Worm (Caenorhabditis elegans) whole organism, L4 larva: Measurements from ENCODE around the gene nap-1.

ENCODE experiments used
- F26F4.8 ChIP-seq: fragments of 200-800 bp; sonication (Bioruptor generic); conservative IDR thresholded peaks from 2 replicates; pipeline ENCODE4 v1.3.6; 2022; ENCODE audit warnings: missing genetic modification characterization, missing compliant biosample characterization
- F37D6.2 ChIP-seq: sonication (generic microtip); optimal IDR thresholded peaks from 2 replicates; lab custom pipeline; 2016; ENCODE audit warnings: mild to moderate bottlenecking, missing genetic modification characterization, missing compliant biosample characterization
- F49E8.2 ChIP-seq: sonication (generic microtip); optimal IDR thresholded peaks from 2 replicates; lab custom pipeline; 2016; ENCODE audit warnings: missing compliant biosample characterization, mild to moderate bottlenecking, missing genetic modification characterization, borderline replicate concordance
- T20F7.1 ChIP-seq: fragments of 200-800 bp; sonication (Bioruptor generic); optimal IDR thresholded peaks from 2 replicates; lab custom pipeline; 2018; ENCODE audit warnings: mild to moderate bottlenecking, missing genetic modification characterization, missing compliant biosample characterization
- Y48G9A.11 ChIP-seq: fragments of 200-800 bp; sonication (Bioruptor generic); IDR thresholded peaks from 2 replicates; pipeline ENCODE4 v1.3.6; 2022; ENCODE audit warnings: missing genetic modification reagents, missing genetic modification characterization, missing compliant biosample characterization
- ZK546.5 ChIP-seq, 2 experiments: sonication (generic microtip); optimal IDR thresholded peaks; 2 replicates each; lab custom pipeline; 2017; ENCODE audit warnings: missing biosample characterization in 2 of 2, missing genetic modification characterization in 2 of 2
- aha-1 ChIP-seq: fragments of 150-350 bp; peaks from one replicate; lab custom pipeline; 2014; ENCODE audit warnings: missing biosample characterization, missing genetic modification characterization
- arid-1 ChIP-seq: fragments of 200-800 bp; sonication (Bioruptor generic); conservative IDR thresholded peaks from 2 replicates; pipeline ENCODE4 v1.3.6; 2022; ENCODE audit warnings: missing genetic modification reagents, missing genetic modification characterization, missing compliant biosample characterization
- ceh-20 ChIP-seq: fragments of 200-800 bp; sonication (Bioruptor generic); IDR thresholded peaks from 2 replicates; pipeline ENCODE4 v1.3.6; 2022; ENCODE audit warnings: missing genetic modification reagents, missing genetic modification characterization, missing compliant biosample characterization
- ctbp-1 ChIP-seq: fragments of 200-800 bp; sonication (Bioruptor generic); IDR thresholded peaks from 2 replicates; pipeline ENCODE4 v1.3.6; 2022; ENCODE audit warnings: missing genetic modification reagents, missing genetic modification characterization, missing compliant biosample characterization
- daf-16 ChIP-seq, 3 experiments: sonication (generic microtip); optimal IDR thresholded peaks; 2 replicates each; lab custom pipeline; 2016 to 2017; ENCODE audit warnings: missing genetic modification characterization in 3 of 3, missing genetic modification reagents in 3 of 3, mild to moderate bottlenecking in 2 of 3, missing compliant biosample characterization in 2 of 3, missing biosample characterization in 1 of 3, moderate library complexity in 1 of 3
- daf-19 ChIP-seq: fragments of 200-800 bp; sonication (Bioruptor generic); conservative IDR thresholded peaks from 2 replicates; pipeline ENCODE4 v1.3.6; 2022; ENCODE audit warnings: missing genetic modification characterization, missing compliant biosample characterization
- dmd-6 ChIP-seq: fragments of 200-800 bp; sonication (Bioruptor generic); IDR thresholded peaks from 2 replicates; pipeline ENCODE4 v1.3.6; 2022; ENCODE audit warnings: missing genetic modification reagents, missing genetic modification characterization, missing compliant biosample characterization
- dmd-8 ChIP-seq: fragments of 200-800 bp; sonication (Bioruptor generic); IDR thresholded peaks from 2 replicates; pipeline ENCODE4 v1.3.6; 2022; ENCODE audit warnings: missing genetic modification characterization, missing compliant biosample characterization
- dmd-9 ChIP-seq: fragments of 200-800 bp; sonication (Bioruptor generic); IDR thresholded peaks from 2 replicates; pipeline ENCODE4 v1.3.6; 2022; ENCODE audit warnings: missing genetic modification reagents, missing genetic modification characterization, missing compliant biosample characterization
- dpl-1 ChIP-seq: fragments of 150-350 bp; optimal IDR thresholded peaks from 2 replicates; lab custom pipeline; 2014; ENCODE audit warnings: missing biosample characterization, missing genetic modification reagents, missing genetic modification characterization
- duxl-1 ChIP-seq: sonication (generic microtip); optimal IDR thresholded peaks from 2 replicates; lab custom pipeline; 2016; ENCODE audit warnings: mild to moderate bottlenecking, missing genetic modification characterization, moderate library complexity, missing compliant biosample characterization; ENCODE audit not compliant: poor library complexity
- dve-1 ChIP-seq: sonication (generic microtip); optimal IDR thresholded peaks from 2 replicates; lab custom pipeline; 2017; ENCODE audit warnings: antibody characterized with exemption, mild to moderate bottlenecking, missing genetic modification characterization, missing compliant biosample characterization; ENCODE audit not compliant: insufficient read depth
- fkh-10 ChIP-seq: fragments of 150-350 bp; optimal IDR thresholded peaks from 2 replicates; lab custom pipeline; 2014; ENCODE audit warnings: missing biosample characterization, missing genetic modification reagents, missing genetic modification characterization
- hif-1 ChIP-seq, 2 experiments: sonication (generic microtip); optimal IDR thresholded peaks; 2 replicates each; lab custom pipeline; 2016 to 2017; ENCODE audit warnings: missing compliant biosample characterization in 2 of 2, missing genetic modification characterization in 2 of 2, missing genetic modification reagents in 2 of 2, missing genotype in 2 of 2, mild to moderate bottlenecking in 1 of 2
- jun-1 ChIP-seq: fragments of 150-350 bp; optimal IDR thresholded peaks from 2 replicates; lab custom pipeline; 2014; ENCODE audit warnings: missing biosample characterization, missing genetic modification reagents, missing genetic modification characterization
- lim-7 ChIP-seq: fragments of 200-800 bp; sonication (Bioruptor generic); IDR thresholded peaks from 2 replicates; pipeline ENCODE4 v1.3.6; 2022; ENCODE audit warnings: missing genetic modification characterization, missing compliant biosample characterization
- lin-38 ChIP-seq: fragments of 200-800 bp; sonication (Bioruptor generic); IDR thresholded peaks from 2 replicates; pipeline ENCODE4 v1.3.6; 2022; ENCODE audit warnings: missing genetic modification reagents, missing genetic modification characterization, missing compliant biosample characterization
- lin-39 ChIP-seq: fragments of 150-350 bp; optimal IDR thresholded peaks from 2 replicates; lab custom pipeline; 2014; ENCODE audit warnings: missing biosample characterization, missing genetic modification reagents, missing genetic modification characterization
- lir-3 ChIP-seq: sonication (generic microtip); optimal IDR thresholded peaks from 2 replicates; lab custom pipeline; 2016; ENCODE audit warnings: mild to moderate bottlenecking, missing genetic modification characterization, missing compliant biosample characterization
- lsy-2 ChIP-seq, 2 experiments: fragments of 150-350 bp in 1 of 2; sonication (generic microtip) in 1 of 2; optimal IDR thresholded peaks; 2 replicates each; lab custom pipeline; 2014 to 2017; ENCODE audit warnings: missing biosample characterization in 2 of 2, missing genetic modification characterization in 2 of 2
- madf-5 ChIP-seq, 2 experiments: fragments of 200-800 bp; sonication (Bioruptor generic); IDR thresholded peaks; 2 replicates each; pipeline ENCODE4 v1.3.6; 2022; ENCODE audit warnings: missing compliant biosample characterization in 2 of 2, missing genetic modification characterization in 2 of 2
- madf-9 ChIP-seq: fragments of 200-800 bp; sonication (Bioruptor generic); conservative IDR thresholded peaks from 2 replicates; pipeline ENCODE4 v1.3.6; 2022; ENCODE audit warnings: missing genetic modification reagents, missing genetic modification characterization, missing compliant biosample characterization
- mes-2 ChIP-seq: sonication (generic microtip); optimal IDR thresholded peaks from 2 replicates; lab custom pipeline; 2016; ENCODE audit warnings: missing genotype, mild to moderate bottlenecking, missing genetic modification characterization, missing compliant biosample characterization; ENCODE audit not compliant: poor library complexity, severe bottlenecking
- mxl-3 ChIP-seq: fragments of 200-800 bp; sonication (Bioruptor generic); optimal IDR thresholded peaks from 2 replicates; lab custom pipeline; 2018; ENCODE audit warnings: mild to moderate bottlenecking, missing genetic modification characterization, missing compliant biosample characterization
- nhr-11 ChIP-seq: fragments of 150-350 bp; optimal IDR thresholded peaks from 2 replicates; lab custom pipeline; 2014; ENCODE audit warnings: missing biosample characterization, missing genetic modification characterization
- nhr-237 ChIP-seq: sonication (generic microtip); optimal IDR thresholded peaks from 2 replicates; lab custom pipeline; 2017; ENCODE audit warnings: missing biosample characterization, missing genetic modification characterization
- nhr-25 ChIP-seq: sonication (generic microtip); optimal IDR thresholded peaks from 2 replicates; lab custom pipeline; 2017; ENCODE audit warnings: missing genetic modification characterization, mild to moderate bottlenecking, missing compliant biosample characterization, antibody characterized with exemption, moderate library complexity, borderline replicate concordance; ENCODE audit not compliant: insufficient read depth
- nhr-28 ChIP-seq: fragments of 150-350 bp; optimal IDR thresholded peaks from 2 replicates; lab custom pipeline; 2014; ENCODE audit warnings: missing biosample characterization, missing genetic modification characterization
- nhr-42 ChIP-seq: fragments of 200-800 bp; sonication (Bioruptor generic); IDR thresholded peaks from 2 replicates; pipeline ENCODE4 v1.3.6; 2022; ENCODE audit warnings: missing genetic modification characterization, missing compliant biosample characterization
- nhr-48 ChIP-seq: sonication (generic microtip); optimal IDR thresholded peaks from 2 replicates; lab custom pipeline; 2016; ENCODE audit warnings: mild to moderate bottlenecking, missing genetic modification characterization, missing compliant biosample characterization
- nhr-6 ChIP-seq: fragments of 150-350 bp; optimal IDR thresholded peaks from 2 replicates; lab custom pipeline; 2014; ENCODE audit warnings: missing biosample characterization, missing genetic modification characterization
- pqm-1 ChIP-seq: sonication (generic microtip); optimal IDR thresholded peaks from 2 replicates; lab custom pipeline; 2017; ENCODE audit warnings: missing biosample characterization, missing genetic modification characterization
- rbr-2 ChIP-seq: sonication (generic microtip); optimal IDR thresholded peaks from 2 replicates; lab custom pipeline; 2016; ENCODE audit warnings: missing genotype, missing genetic modification characterization, missing compliant biosample characterization
- saeg-2 ChIP-seq: fragments of 200-800 bp; sonication (Bioruptor generic); IDR thresholded peaks from 2 replicates; pipeline ENCODE4 v1.3.6; 2022; ENCODE audit warnings: missing genetic modification reagents, missing genetic modification characterization, missing compliant biosample characterization
- snpc-1.2 ChIP-seq: fragments of 200-800 bp; sonication (Bioruptor generic); IDR thresholded peaks from 2 replicates; pipeline ENCODE4 v1.3.6; 2022; ENCODE audit warnings: missing genetic modification reagents, missing genetic modification characterization, missing compliant biosample characterization
- snpc-4 ChIP-seq: fragments of 150-350 bp; optimal IDR thresholded peaks from 2 replicates; lab custom pipeline; 2014; ENCODE audit warnings: missing biosample characterization, missing genetic modification characterization
- zag-1 ChIP-seq: fragments of 150-350 bp; optimal IDR thresholded peaks from 2 replicates; lab custom pipeline; 2014; ENCODE audit warnings: missing biosample characterization, missing genetic modification characterization
- zfp-2 ChIP-seq: sonication (generic microtip); optimal IDR thresholded peaks from 2 replicates; lab custom pipeline; 2016; ENCODE audit warnings: mild to moderate bottlenecking, missing genetic modification characterization, missing compliant biosample characterization
- zfp-3 ChIP-seq: fragments of 200-800 bp; sonication (Bioruptor generic); conservative IDR thresholded peaks from 2 replicates; pipeline ENCODE4 v1.3.6; 2022; ENCODE audit warnings: missing genetic modification reagents, missing genetic modification characterization, missing compliant biosample characterization

Gene nap-1

ce11 chrIV:8377501-8377900, 1.6 kb downstream of the nap-1 start, which contains the start of gene D2096.7 (continued):
- TF ChIP-seq saeg-2 (GFP tag; lab: Robert Waterston, UW) (peak; percentile 47; the same call in 1 of the 2 replicates), mxl-3 (peak; percentile 39), T20F7.1 (GFP tag; lab: Kevin White, UChicago) (peak; percentile 51), snpc-4 (tag; lab: Kevin White, UChicago) (no peak)
- TF ChIP-seq, all 104 proteins: peak for 34

ce11 chrIV:8376923-8377322, 2.2 kb downstream of the nap-1 start:
- TF ChIP-seq lsy-2 (tag; optimal IDR thresholded peaks at IDR 0.05; lab: Kevin White, UChicago) (peak in 1 of 2 experiments; percentile 19), Y48G9A.11 (GFP tag; lab: Robert Waterston, UW) (no peak), daf-16 (GFP tag; optimal IDR thresholded peaks at IDR 0.05; lab: Kevin White, UChicago) (peak in 1 of 2 experiments; percentile 3), daf-16 (tag; optimal IDR thresholded peaks at IDR 0.05; lab: Kevin White, UChicago) (no peak), hif-1 (tag; optimal IDR thresholded peaks at IDR 0.05; lab: Kevin White, UChicago) (no peak), nhr-237 (tag; lab: Kevin White, UChicago) (no peak), T20F7.1 (GFP tag; lab: Kevin White, UChicago) (no peak), jun-1 (tag; lab: Kevin White, UChicago) (no peak), dve-1 (tag; lab: Kevin White, UChicago) (peak; percentile 3), mes-2 (tag; lab: Kevin White, UChicago) (peak; percentile 12)

- TF ChIP-seq F37D6.2 (tag; lab: Kevin White, UChicago) (peak; percentile 45), nhr-6 (tag; lab: Kevin White, UChicago) (peak; percentile 14), lir-3 (tag; lab: Kevin White, UChicago) (peak; percentile 29), aha-1 (tag; lab: Kevin White, UChicago) (peak; percentile 96), nhr-11 (tag; lab: Kevin White, UChicago) (peak; percentile 57), dmd-6 (GFP tag; lab: Robert Waterston, UW) (peak; percentile 74), rbr-2 (tag; lab: Kevin White, UChicago) (peak; percentile 79), zfp-2 (tag; lab: Kevin White, UChicago) (peak; percentile 21), dmd-8 (peak; percentile 67; the same call in 1 of the 2 replicates), zfp-3 (peak; percentile 62; the same call in 1 of the 2 replicates), madf-9 (GFP tag; lab: Robert Waterston, UW) (0 out of 2 replicates have a peak, but pooled peaks have one; percentile 53), lin-38 (peak; percentile 79), lim-7 (GFP tag; lab: Robert Waterston, UW) (peak; percentile 76), nhr-42 (GFP tag; lab: Robert Waterston, UW) (peak; percentile 76), pqm-1 (tag; lab: Kevin White, UChicago) (peak; percentile 60), zag-1 (tag; lab: Kevin White, UChicago) (no peak), arid-1 (GFP tag; lab: Robert Waterston, UW) (peak; percentile 82), dpl-1 (peak; percentile 46), nhr-28 (tag; lab: Kevin White, UChicago) (peak; percentile 65), nhr-25 (tag; lab: Kevin White, UChicago) (no peak), saeg-2 (GFP tag; lab: Robert Waterston, UW) (no peak), ceh-20 (GFP tag; lab: Robert Waterston, UW) (peak; percentile 57; the same call in 1 of the 2 replicates), dmd-9 (peak; percentile 68; the same call in 1 of the 2 replicates), ZK546.5 (tag; optimal IDR thresholded peaks at IDR 0.05; lab: Kevin White, UChicago) (no peak), snpc-1.2 (GFP tag; lab: Robert Waterston, UW) (peak; percentile 85), F49E8.2 (tag; lab: Kevin White, UChicago) (peak; percentile 53), daf-19 (GFP tag; lab: Robert Waterston, UW) (peak; percentile 88), dve-1 (tag; lab: Kevin White, UChicago) (peak; percentile 76), T20F7.1 (GFP tag; lab: Kevin White, UChicago) (peak; percentile 73), fkh-10 (GFP tag; lab: Kevin White, UChicago) (no peak), nhr-48 (tag; lab: Kevin White, UChicago) (peak; percentile 46), madf-5 (GFP tag; IDR thresholded peaks at IDR 0.05; lab: Robert Waterston, UW) (peak; percentile 78 to 86; a peak in 3 of 4 replicates), F26F4.8 (GFP tag; lab: Robert Waterston, UW) (peak; percentile 60; the same call in 1 of the 2 replicates), lin-39 (tag; lab: Kevin White, UChicago) (no peak), ctbp-1 (GFP tag; lab: Robert Waterston, UW) (peak; percentile 77; the same call in 1 of the 2 replicates), duxl-1 (peak; percentile 65)
These were observed 3.7 kb downstream of the nap-1 start for ce11 chrIV:8375381-8375780.
